Worm (Caenorhabditis elegans): Measurements from ENCODE around the gene T19D12.4.

DNA sequence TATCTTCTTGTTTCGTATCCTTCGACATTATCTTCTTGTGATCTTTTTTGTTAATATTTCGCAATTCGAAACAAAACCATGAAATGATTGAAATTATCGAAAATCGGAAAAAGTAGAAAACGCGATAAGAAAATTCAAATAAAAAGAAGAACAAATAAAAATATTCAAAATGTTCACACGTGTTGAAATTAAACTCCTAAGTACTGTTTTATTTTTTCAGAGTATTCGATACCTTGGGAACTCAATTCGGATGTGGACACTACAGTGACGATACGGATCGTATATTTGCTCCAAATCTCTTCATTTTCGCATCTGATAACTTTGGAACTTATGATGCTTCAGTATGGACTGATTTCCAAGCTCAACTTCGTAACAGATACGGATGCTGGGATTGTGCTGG is 5.2 kb downstream of the T19D12.4 start, which contains the start of gene T19D12.5:
- TF ChIP-seq pqm-1 (tag; optimal IDR thresholded peaks at IDR 0.05) (no peak), mdt-29 (GFP tag; IDR thresholded peaks at IDR 0.05) (no peak), R02D3.7 (tag; optimal IDR thresholded peaks at IDR 0.05) (no peak), nhr-76 (tag; optimal IDR thresholded peaks at IDR 0.05) (no peak), zag-1 (tag; optimal IDR thresholded peaks at IDR 0.05) (no peak), nhr-237 (tag; optimal IDR thresholded peaks at IDR 0.05) (no peak), F49E8.2 (tag; optimal IDR thresholded peaks at IDR 0.05; ENCODE audit: borderline replicate concordance) (no peak), mxl-3 (GFP tag; optimal IDR thresholded peaks at IDR 0.05) (no peak), mes-2 (tag; optimal IDR thresholded peaks at IDR 0.05; ENCODE audit: poor library complexity, severe bottlenecking) (no peak), hlh-30 (tag; optimal IDR thresholded peaks at IDR 0.05; ENCODE audit: insufficient read depth) (no peak), ceh-82 (tag; optimal IDR thresholded peaks at IDR 0.05) (no peak), lir-3 (tag; optimal IDR thresholded peaks at IDR 0.05) (no peak), unc-39 (tag; optimal IDR thresholded peaks at IDR 0.05) (no peak)
